Worm (Caenorhabditis elegans): Measurements from ENCODE around the gene sth-1.

DNA sequence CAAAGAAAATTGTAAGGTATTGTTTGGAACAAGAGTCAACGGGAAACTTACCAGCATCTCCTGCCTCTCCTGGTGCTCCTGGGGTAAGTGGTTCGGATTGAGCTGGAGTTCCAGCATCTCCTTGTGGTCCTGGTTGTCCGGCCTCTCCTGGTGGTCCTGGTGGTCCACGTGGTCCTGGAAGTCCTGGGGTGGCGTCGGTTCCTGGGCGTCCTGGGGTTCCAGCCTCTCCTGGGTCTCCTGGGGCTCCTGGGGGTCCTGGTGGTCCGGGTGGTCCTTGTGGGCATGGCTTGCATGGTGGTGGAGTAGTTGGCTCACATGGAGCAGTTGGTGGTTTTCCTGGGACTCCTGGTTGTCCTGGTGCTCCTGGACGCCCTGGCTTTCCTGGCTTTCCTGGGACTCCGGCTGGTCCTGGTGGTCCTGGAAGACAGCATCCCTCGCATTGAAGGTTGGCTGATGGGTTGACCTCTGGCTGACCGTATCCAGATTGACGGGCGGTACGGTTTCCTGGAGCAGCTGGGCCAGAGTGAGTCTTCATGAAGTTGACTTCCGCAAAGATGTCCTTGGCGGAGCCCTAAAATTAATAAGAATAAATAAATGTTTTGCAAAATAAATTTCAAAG, 1.8 kb upstream of the sth-1 start:
- no peak for TF ChIP-seq pha-4 (tag; optimal IDR thresholded peaks at IDR 0.05)
- no peak for TF ChIP-seq nhr-232 (tag; optimal IDR thresholded peaks at IDR 0.05)
- no peak for TF ChIP-seq tbx-2 (tag; optimal IDR thresholded peaks at IDR 0.05)
- no peak for TF ChIP-seq ama-1 (optimal IDR thresholded peaks at IDR 0.05)
- no peak for TF ChIP-seq nhr-11 (tag; optimal IDR thresholded peaks at IDR 0.05)
- TF ChIP-seq ceh-9 (tag; optimal IDR thresholded peaks at IDR 0.05) = no peak
- TF ChIP-seq ceh-45 (GFP tag; IDR thresholded peaks at IDR 0.05) = no peak
- TF ChIP-seq pha-2 (tag; optimal IDR thresholded peaks at IDR 0.05) = no peak
- no peak for TF ChIP-seq elt-2 (tag; optimal IDR thresholded peaks at IDR 0.05)
- TF ChIP-seq hlh-6 (tag; optimal IDR thresholded peaks at IDR 0.05) = no peak
- no peak for TF ChIP-seq hlh-30 (tag; optimal IDR thresholded peaks at IDR 0.05; ENCODE audit: insufficient read depth)
- no peak for TF ChIP-seq ahr-1 (tag; optimal IDR thresholded peaks at IDR 0.05)
- TF ChIP-seq pqm-1 (tag; optimal IDR thresholded peaks at IDR 0.05) = no peak

Measured in whole organism, late embryonic.